Fruit fly (Drosophila melanogaster) whole organism, prepupa: ENCODE data around the gene chinmo.
A peak's percentile ranks its signal among the peaks of the same experiment; 100 is the strongest.

Source experiments
- CG10669 ChIP-seq: fragments of 200-800 bp; sonication (Bioruptor generic); optimal IDR thresholded peaks from 3 replicates; lab custom pipeline; 2018; ENCODE audit warnings: missing biosample characterization, mild to moderate bottlenecking, missing genetic modification characterization, moderate library complexity
- CG11294 ChIP-seq: fragments of 200-800 bp; sonication (Bioruptor generic); IDR thresholded peaks from 2 replicates; pipeline ENCODE4 v1.3.6; 2022; ENCODE audit warnings: missing biosample characterization, missing genetic modification characterization
- CG11902 ChIP-seq: fragments of 200-800 bp; sonication (Bioruptor generic); optimal IDR thresholded peaks from 3 replicates; lab custom pipeline; 2016; ENCODE audit warnings: missing biosample characterization, missing genetic modification characterization
- CG16779 ChIP-seq: fragments of 200-800 bp; sonication (Bioruptor generic); optimal IDR thresholded peaks from 3 replicates; lab custom pipeline; 2017; ENCODE audit warnings: missing biosample characterization, mild to moderate bottlenecking, missing genetic modification characterization
- CG3032 ChIP-seq: fragments of 200-800 bp; optimal IDR thresholded peaks from 2 replicates; lab custom pipeline; 2019; ENCODE audit warnings: missing biosample characterization, mild to moderate bottlenecking, missing genetic modification characterization, moderate library complexity
- CG31627 ChIP-seq: fragments of 200-800 bp; sonication (Bioruptor generic); optimal IDR thresholded peaks from 3 replicates; lab custom pipeline; 2016; ENCODE audit warnings: missing biosample characterization, missing genetic modification characterization
- CG32006 ChIP-seq: fragments of 200-800 bp; sonication (Bioruptor generic); optimal IDR thresholded peaks from 3 replicates; lab custom pipeline; 2017; ENCODE audit warnings: missing biosample characterization, mild to moderate bottlenecking, missing genetic modification characterization
- CG34406 ChIP-seq: fragments of 200-800 bp; sonication (Bioruptor generic); optimal IDR thresholded peaks from 3 replicates; lab custom pipeline; 2016; ENCODE audit warnings: missing biosample characterization, missing genetic modification characterization
- CG3919 ChIP-seq: fragments of 200-800 bp; sonication (Bioruptor generic); optimal IDR thresholded peaks from 3 replicates; lab custom pipeline; 2016; ENCODE audit warnings: missing biosample characterization, missing genetic modification characterization
- CG4318 ChIP-seq: fragments of 200-800 bp; sonication (Bioruptor generic); optimal IDR thresholded peaks from 3 replicates; lab custom pipeline; 2017; ENCODE audit warnings: missing biosample characterization, mild to moderate bottlenecking, missing genetic modification characterization
- CG6163 ChIP-seq: fragments of 200-800 bp; sonication (Bioruptor generic); IDR thresholded peaks from 3 replicates; pipeline ENCODE4 v1.3.6; 2022; ENCODE audit warnings: missing biosample characterization, missing genetic modification characterization
- CG6276 ChIP-seq: fragments of 200-800 bp; sonication (Bioruptor generic); optimal IDR thresholded peaks from 2 replicates; lab custom pipeline; 2017; ENCODE audit warnings: missing biosample characterization, mild to moderate bottlenecking, missing genetic modification characterization
- CG6792 ChIP-seq: fragments of 200-800 bp; sonication (Bioruptor generic); optimal IDR thresholded peaks from 3 replicates; lab custom pipeline; 2016; ENCODE audit warnings: missing biosample characterization, missing genetic modification characterization
- CG6808 ChIP-seq: fragments of 200-800 bp; sonication (Bioruptor generic); optimal IDR thresholded peaks from 3 replicates; lab custom pipeline; 2017; ENCODE audit warnings: missing biosample characterization, missing genetic modification characterization, mild to moderate bottlenecking, moderate library complexity, missing genetic modification reagents
- CG6854 ChIP-seq: fragments of 200-800 bp; sonication (Bioruptor generic); optimal IDR thresholded peaks from 2 replicates; lab custom pipeline; 2017; ENCODE audit warnings: missing biosample characterization, mild to moderate bottlenecking, missing genetic modification characterization
- CG7368 ChIP-seq: fragments of 200-800 bp; sonication (Bioruptor generic); optimal IDR thresholded peaks from 3 replicates; lab custom pipeline; 2016; ENCODE audit warnings: missing biosample characterization, missing genetic modification characterization
- CG8119 ChIP-seq: fragments of 200-800 bp; sonication (Bioruptor generic); IDR thresholded peaks from 3 replicates; pipeline ENCODE4 v1.3.6; 2022; ENCODE audit warnings: missing biosample characterization, missing genetic modification characterization
- CG8319 ChIP-seq: fragments of 200-800 bp; sonication (Bioruptor generic); optimal IDR thresholded peaks from 3 replicates; lab custom pipeline; 2016; ENCODE audit warnings: missing biosample characterization, missing genetic modification characterization
- CG8632 ChIP-seq: fragments of 200-800 bp; sonication (Bioruptor generic); optimal IDR thresholded peaks from 3 replicates; lab custom pipeline; 2016; ENCODE audit warnings: missing biosample characterization, missing genetic modification characterization
- CG9139 ChIP-seq: fragments of 200-800 bp; sonication (Bioruptor generic); optimal IDR thresholded peaks from 3 replicates; lab custom pipeline; 2017; ENCODE audit warnings: missing biosample characterization, mild to moderate bottlenecking, missing genetic modification characterization
- Eip75B ChIP-seq: fragments of 200-800 bp; sonication (Bioruptor generic); optimal IDR thresholded peaks from 3 replicates; lab custom pipeline; 2016; ENCODE audit warnings: missing biosample characterization, missing genetic modification characterization
- Eip78C ChIP-seq: fragments of 200-800 bp; sonication (Bioruptor generic); peaks from one replicate; lab custom pipeline; 2016; ENCODE audit warnings: missing biosample characterization, missing genetic modification characterization
- Eip93F ChIP-seq: fragments of 200-800 bp; sonication (Bioruptor generic); optimal IDR thresholded peaks from 2 replicates; lab custom pipeline; 2016; ENCODE audit warnings: missing biosample characterization, mild to moderate bottlenecking, missing genetic modification characterization
- Ets21C ChIP-seq: fragments of 200-800 bp; sonication (Bioruptor generic); optimal IDR thresholded peaks from 3 replicates; lab custom pipeline; 2016; ENCODE audit warnings: missing biosample characterization, missing genetic modification characterization
- Ets96B ChIP-seq: fragments of 200-800 bp; optimal IDR thresholded peaks from 2 replicates; lab custom pipeline; 2019; ENCODE audit warnings: missing biosample characterization, mild to moderate bottlenecking, missing genetic modification characterization, moderate library complexity
- Gug ChIP-seq: fragments of 200-800 bp; sonication (Bioruptor generic); IDR thresholded peaks from 2 replicates; pipeline ENCODE4 v1.3.6; 2022; ENCODE audit warnings: missing biosample characterization, missing genetic modification characterization
- Hr38 ChIP-seq: sonication (Bioruptor generic); optimal IDR thresholded peaks from 2 replicates; lab custom pipeline; 2016; ENCODE audit warnings: missing biosample characterization, missing genetic modification characterization
- Hr39 ChIP-seq: fragments of 200-800 bp; sonication (Bioruptor generic); optimal IDR thresholded peaks from 2 replicates; lab custom pipeline; 2016; ENCODE audit warnings: missing biosample characterization, missing genetic modification characterization
- Hr4 ChIP-seq: fragments of 200-800 bp; sonication (Bioruptor generic); optimal IDR thresholded peaks from 3 replicates; lab custom pipeline; 2016; ENCODE audit warnings: missing biosample characterization, missing genetic modification characterization
- Lpt ChIP-seq: fragments of 200-800 bp; sonication (Bioruptor generic); optimal IDR thresholded peaks from 3 replicates; lab custom pipeline; 2016; ENCODE audit warnings: missing biosample characterization, missing genetic modification characterization
- Met ChIP-seq: fragments of 200-800 bp; sonication (Bioruptor generic); optimal IDR thresholded peaks from 3 replicates; lab custom pipeline; 2016; ENCODE audit warnings: missing biosample characterization, missing genetic modification characterization
- OdsH ChIP-seq: fragments of 200-800 bp; sonication (Bioruptor generic); optimal IDR thresholded peaks from 3 replicates; lab custom pipeline; 2016; ENCODE audit warnings: missing biosample characterization, missing genetic modification characterization
- Sox102F ChIP-seq: fragments of 200-800 bp; sonication (Bioruptor generic); optimal IDR thresholded peaks from 2 replicates; lab custom pipeline; 2016; ENCODE audit warnings: missing biosample characterization, mild to moderate bottlenecking, missing genetic modification characterization
- Sox14 ChIP-seq: fragments of 200-800 bp; sonication (Bioruptor generic); optimal IDR thresholded peaks from 3 replicates; lab custom pipeline; 2016; ENCODE audit warnings: missing biosample characterization, missing genetic modification characterization
- Sox15 ChIP-seq: fragments of 200-800 bp; sonication (Bioruptor generic); optimal IDR thresholded peaks from 3 replicates; lab custom pipeline; 2016; ENCODE audit warnings: missing biosample characterization, missing genetic modification characterization
- achi ChIP-seq: fragments of 200-800 bp; sonication (Bioruptor generic); optimal IDR thresholded peaks from 3 replicates; lab custom pipeline; 2016; ENCODE audit warnings: missing biosample characterization, missing genetic modification characterization
- cyc ChIP-seq: fragments of 200-800 bp; sonication (Bioruptor generic); optimal IDR thresholded peaks from 3 replicates; lab custom pipeline; 2016; ENCODE audit warnings: missing biosample characterization, missing genetic modification characterization
- dac ChIP-seq: fragments of 200-800 bp; sonication (Bioruptor generic); optimal IDR thresholded peaks from 2 replicates; lab custom pipeline; 2017; ENCODE audit warnings: missing biosample characterization, mild to moderate bottlenecking, missing genetic modification characterization
- dsx ChIP-seq: fragments of 200-800 bp; optimal IDR thresholded peaks from 3 replicates; lab custom pipeline; 2019; ENCODE audit warnings: missing biosample characterization, mild to moderate bottlenecking, missing genetic modification characterization, moderate library complexity; ENCODE audit not compliant: poor library complexity, severe bottlenecking
- eg ChIP-seq: fragments of 200-800 bp; sonication (Bioruptor generic); IDR thresholded peaks from 3 replicates; pipeline ENCODE4 v1.3.6; 2022; ENCODE audit warnings: missing biosample characterization, missing genetic modification characterization
- esn ChIP-seq: fragments of 200-800 bp; sonication (Bioruptor generic); optimal IDR thresholded peaks from 2 replicates; lab custom pipeline; 2016; ENCODE audit warnings: missing biosample characterization, mild to moderate bottlenecking, missing genetic modification characterization, moderate library complexity
- fd59A ChIP-seq: fragments of 200-800 bp; sonication (Bioruptor generic); optimal IDR thresholded peaks from 2 replicates; lab custom pipeline; 2017; ENCODE audit warnings: missing biosample characterization, mild to moderate bottlenecking, missing genetic modification characterization, missing genetic modification reagents
- fd85E ChIP-seq: fragments of 200-800 bp; sonication (Bioruptor generic); optimal IDR thresholded peaks from 3 replicates; lab custom pipeline; 2016; ENCODE audit warnings: missing biosample characterization, missing genetic modification characterization
- fkh ChIP-seq: fragments of 200-800 bp; sonication (Bioruptor generic); optimal IDR thresholded peaks from 3 replicates; lab custom pipeline; 2017; ENCODE audit warnings: missing biosample characterization, mild to moderate bottlenecking, missing genetic modification characterization, moderate library complexity
- lz ChIP-seq: fragments of 200-800 bp; sonication (Bioruptor generic); optimal IDR thresholded peaks from 3 replicates; lab custom pipeline; 2016; ENCODE audit warnings: missing biosample characterization, missing genetic modification characterization
- net ChIP-seq: fragments of 200-800 bp; sonication (Bioruptor generic); optimal IDR thresholded peaks from 3 replicates; lab custom pipeline; 2016; ENCODE audit warnings: missing biosample characterization, missing genetic modification characterization
- pdm3 ChIP-seq: fragments of 200-800 bp; sonication (Bioruptor generic); optimal IDR thresholded peaks from 3 replicates; lab custom pipeline; 2016; ENCODE audit warnings: missing biosample characterization, missing genetic modification characterization
- salr ChIP-seq, 2 experiments: fragments of 200-800 bp; sonication (Bioruptor generic); optimal IDR thresholded peaks; 3 replicates each; lab custom pipeline; 2016 to 2018; ENCODE audit warnings: missing biosample characterization in 2 of 2, missing genetic modification characterization in 2 of 2, mild to moderate bottlenecking in 1 of 2
- spab ChIP-seq: fragments of 200-800 bp; sonication (Bioruptor generic); optimal IDR thresholded peaks from 2 replicates; lab custom pipeline; 2017; ENCODE audit warnings: missing biosample characterization, mild to moderate bottlenecking, missing genetic modification characterization, missing genetic modification reagents
- ss ChIP-seq, 2 experiments: fragments of 200-800 bp; sonication (Bioruptor generic); optimal IDR thresholded peaks; 2 replicates in 1 of 2; 3 replicates in 1 of 2; lab custom pipeline; 2017 to 2018; ENCODE audit warnings: mild to moderate bottlenecking in 2 of 2, missing biosample characterization in 2 of 2, missing genetic modification characterization in 2 of 2, moderate library complexity in 1 of 2
- svp ChIP-seq: fragments of 200-800 bp; sonication (Bioruptor generic); peaks from one replicate; lab custom pipeline; 2016; ENCODE audit warnings: missing biosample characterization, missing genetic modification characterization
- topi ChIP-seq: fragments of 200-800 bp; sonication (Bioruptor generic); optimal IDR thresholded peaks from 3 replicates; lab custom pipeline; 2016; ENCODE audit warnings: missing biosample characterization, missing genetic modification characterization
- vri ChIP-seq: fragments of 200-800 bp; sonication (Bioruptor generic); optimal IDR thresholded peaks from 3 replicates; lab custom pipeline; 2016; ENCODE audit warnings: missing biosample characterization, mild to moderate bottlenecking, missing genetic modification characterization

Gene chinmo

dm6 chr2L:1651053-1651452 lies at the start of gene chinmo:
TSS of gene chinmo (plus strand) at chr2L:1651258.
- peak; percentile 50 for TF ChIP-seq esn
- TF ChIP-seq dsx (GFP tag; lab: Kevin White, UChicago) = peak; percentile 39
- peak in 1 of 2 experiments; percentile 43 for TF ChIP-seq ss (GFP tag; optimal IDR thresholded peaks at IDR 0.05; lab: Kevin White, UChicago)
- TF ChIP-seq salr (GFP tag; optimal IDR thresholded peaks at IDR 0.05; lab: Kevin White, UChicago) = peak in 1 of 2 experiments; percentile 10
- TF ChIP-seq Hr39 (GFP tag; lab: Kevin White, UChicago) = no peak
- TF ChIP-seq CG6792 (GFP tag; lab: Kevin White, UChicago) = no peak
- no peak for TF ChIP-seq CG11902 (GFP tag; lab: Kevin White, UChicago)
- no peak for TF ChIP-seq pdm3
- TF ChIP-seq dac (GFP tag; lab: Kevin White, UChicago) = no peak
- TF ChIP-seq CG16779 (tag; lab: Kevin White, UChicago) = no peak
- no peak for TF ChIP-seq CG34406 (GFP tag; lab: Kevin White, UChicago)
- no peak for TF ChIP-seq CG8319 (GFP tag; lab: Kevin White, UChicago)
- TF ChIP-seq svp = no peak
- no peak for TF ChIP-seq CG3032
- no peak for TF ChIP-seq Eip93F (GFP tag; lab: Kevin White, UChicago)
- TF ChIP-seq spab (GFP tag; lab: Kevin White, UChicago) = no peak
- no peak for TF ChIP-seq Hr4
- TF ChIP-seq CG4318 (GFP tag; lab: Kevin White, UChicago) = no peak
- no peak for TF ChIP-seq CG8119
- TF ChIP-seq Ets96B (tag; lab: Kevin White, UChicago) = no peak
- TF ChIP-seq CG7368 = peak; percentile 15
- peak; percentile 33 for TF ChIP-seq CG3919 (GFP tag; lab: Kevin White, UChicago)
- TF ChIP-seq CG6808 (GFP tag; lab: Kevin White, UChicago) = no peak
- TF ChIP-seq CG11294 = peak; percentile 20; the same call in 1 of the 2 replicates
- peak; percentile 29 for TF ChIP-seq Sox14 (GFP tag; lab: Kevin White, UChicago)
- peak; percentile 62 for TF ChIP-seq vri (GFP tag; lab: Kevin White, UChicago)
- no peak for TF ChIP-seq CG10669 (GFP tag; lab: Kevin White, UChicago)
- peak; percentile 60 for TF ChIP-seq CG6854 (GFP tag; lab: Kevin White, UChicago)
- peak; percentile 60 for TF ChIP-seq Met (GFP tag; lab: Kevin White, UChicago)
- no peak for TF ChIP-seq Hr38 (GFP tag; lab: Kevin White, UChicago)
- no peak for TF ChIP-seq Ets21C
- TF ChIP-seq net (GFP tag; lab: Kevin White, UChicago) = no peak
- TF ChIP-seq fd59A (GFP tag; lab: Kevin White, UChicago) = no peak
- TF ChIP-seq Eip78C (GFP tag; lab: Kevin White, UChicago) = peak; percentile 49
- no peak for TF ChIP-seq CG32006 (GFP tag; lab: Kevin White, UChicago)
- no peak for TF ChIP-seq CG8632 (GFP tag; lab: Kevin White, UChicago)
- no peak for TF ChIP-seq Lpt
- no peak for TF ChIP-seq Gug (GFP tag; lab: Robert Waterston, UW)
- no peak for TF ChIP-seq OdsH (GFP tag; lab: Kevin White, UChicago)
- TF ChIP-seq CG6276 (GFP tag; lab: Kevin White, UChicago) = peak; percentile 9
- TF ChIP-seq Sox102F = peak; percentile 37
- peak; percentile 75 for TF ChIP-seq CG6163 (GFP tag; lab: Robert Waterston, UW)
- TF ChIP-seq topi = peak; percentile 35
- no peak for TF ChIP-seq fd85E (GFP tag; lab: Kevin White, UChicago)
- no peak for TF ChIP-seq fkh (GFP tag; lab: Kevin White, UChicago)
- peak; percentile 41 for TF ChIP-seq CG9139 (GFP tag; lab: Kevin White, UChicago)
- TF ChIP-seq eg = no peak
- TF ChIP-seq achi (GFP tag; lab: Kevin White, UChicago) = peak; percentile 18
- TF ChIP-seq lz (GFP tag; lab: Kevin White, UChicago) = peak; percentile 27
- TF ChIP-seq cyc (GFP tag; lab: Kevin White, UChicago) = no peak
- TF ChIP-seq Sox15 (GFP tag; lab: Kevin White, UChicago) = no peak
- TF ChIP-seq CG31627 (GFP tag; lab: Kevin White, UChicago) = no peak
- TF ChIP-seq Eip75B = peak; percentile 14
